Worm (Caenorhabditis elegans): ENCODE results near the gene lgc-37.

DNA sequence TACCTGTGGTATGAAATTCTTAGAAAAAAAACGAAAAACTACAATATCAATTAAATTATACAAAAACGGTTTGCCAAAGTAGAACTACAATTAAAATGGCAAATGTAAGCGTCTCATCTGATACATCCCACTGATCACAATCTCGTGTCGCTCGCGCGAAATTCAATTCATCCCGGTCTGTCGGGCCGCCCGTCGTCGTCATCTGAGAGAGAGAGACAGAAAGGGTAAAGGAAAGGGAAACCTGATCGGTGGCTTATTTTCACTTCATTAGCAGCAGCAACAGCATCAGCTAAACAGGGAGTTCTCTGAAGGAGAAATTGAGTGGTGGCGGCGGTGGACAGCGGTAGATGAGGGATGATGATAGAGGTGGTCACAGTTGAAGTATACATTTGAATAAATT is 15.6 kb downstream of the lgc-37 start:
- no peak for TF ChIP-seq skn-1 (tag; optimal IDR thresholded peaks at IDR 0.05)
- no peak for TF ChIP-seq unc-62 (GFP tag; optimal IDR thresholded peaks at IDR 0.05)
- no peak for TF ChIP-seq ama-1 (optimal IDR thresholded peaks at IDR 0.05)
- no peak for TF ChIP-seq ztf-1 (GFP tag; conservative IDR thresholded peaks at IDR 0.05)
- no peak for TF ChIP-seq zag-1 (tag; optimal IDR thresholded peaks at IDR 0.05)
- no peak for TF ChIP-seq nhr-6 (tag; optimal IDR thresholded peaks at IDR 0.05)
- TF ChIP-seq ceh-82 (tag; optimal IDR thresholded peaks at IDR 0.05): no peak
- TF ChIP-seq elt-3 (tag; optimal IDR thresholded peaks at IDR 0.05): no peak
